Fruit fly (Drosophila melanogaster): ENCODE data around the gene mkg-p.

DNA sequence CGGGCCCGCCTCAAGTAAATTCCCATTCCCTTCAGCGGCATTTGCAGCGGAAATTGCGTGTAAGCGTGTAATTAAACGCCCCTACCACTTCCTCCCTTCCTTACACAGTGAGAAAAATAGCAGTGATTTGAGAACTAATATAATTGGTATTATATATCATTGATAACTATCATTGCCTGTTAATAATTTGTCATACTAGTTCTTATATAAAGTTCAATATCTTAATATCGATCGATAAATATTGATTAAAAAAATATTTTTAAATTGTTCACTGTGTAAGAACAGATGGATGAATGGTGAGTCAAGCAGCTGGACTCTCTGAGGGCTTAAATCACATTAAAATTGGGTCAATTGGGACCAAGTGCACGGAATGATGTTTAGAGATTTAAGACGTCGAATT, 40.0 kb upstream of the mkg-p start:
- TF ChIP-seq Dll (optimal IDR thresholded peaks at IDR 0.05), result no peak
- TF ChIP-seq usp (GFP tag; optimal IDR thresholded peaks at IDR 0.05), result no peak
- TF ChIP-seq psq (optimal IDR thresholded peaks at IDR 0.05), result no peak
- no peak for TF ChIP-seq EcR (GFP tag; optimal IDR thresholded peaks at IDR 0.05)
